Fruit fly (Drosophila melanogaster) whole organism, prepupa: Measurements from ENCODE around the gene Plc21C.

Experiments
- Blimp-1 ChIP-seq: fragments of 200-800 bp; sonication (Bioruptor generic); optimal IDR thresholded peaks from 3 replicates; lab custom pipeline; 2017; ENCODE audit warnings: missing biosample characterization, missing genetic modification characterization, mild to moderate bottlenecking, moderate library complexity, missing genetic modification reagents
- CG11762 ChIP-seq: fragments of 200-800 bp; sonication (Bioruptor generic); optimal IDR thresholded peaks from 3 replicates; lab custom pipeline; 2016; ENCODE audit warnings: missing biosample characterization, missing genetic modification characterization; ENCODE audit not compliant: insufficient read depth
- CG1621 ChIP-seq: fragments of 200-800 bp; sonication (Bioruptor generic); optimal IDR thresholded peaks from 3 replicates; lab custom pipeline; 2018; ENCODE audit warnings: missing biosample characterization, mild to moderate bottlenecking, missing genetic modification characterization
- Ets21C ChIP-seq: fragments of 200-800 bp; sonication (Bioruptor generic); optimal IDR thresholded peaks from 3 replicates; lab custom pipeline; 2016; ENCODE audit warnings: missing biosample characterization, missing genetic modification characterization
- OdsH ChIP-seq: fragments of 200-800 bp; sonication (Bioruptor generic); optimal IDR thresholded peaks from 3 replicates; lab custom pipeline; 2016; ENCODE audit warnings: missing biosample characterization, missing genetic modification characterization
- dsx ChIP-seq: fragments of 200-800 bp; optimal IDR thresholded peaks from 3 replicates; lab custom pipeline; 2019; ENCODE audit warnings: missing biosample characterization, mild to moderate bottlenecking, missing genetic modification characterization, moderate library complexity; ENCODE audit not compliant: poor library complexity, severe bottlenecking

dm6 chr2L:277122-277671, 28.5 kb upstream of the Plc21C start, which contains the start of gene smo:
- no peak for TF ChIP-seq OdsH (GFP tag; lab: Kevin White, UChicago)
- no peak for TF ChIP-seq Blimp-1 (GFP tag; lab: Kevin White, UChicago)
- no peak for TF ChIP-seq Ets21C
- TF ChIP-seq CG1621, result no peak
- TF ChIP-seq CG11762 (GFP tag; lab: Kevin White, UChicago), result no peak
- no peak for TF ChIP-seq dsx (GFP tag; lab: Kevin White, UChicago)
